Fruit fly (Drosophila melanogaster): ENCODE results near the gene sun.

The sun gene

dm6 chrX:15803764-15804563 is 45.1 kb downstream of the sun start, which contains the start of the genes PGRP-LE and sd:
Gene PGRP-LE, minus strand, starts transcription at chrX:15803880.
Gene sd, plus strand, starts transcription at chrX:15804370.
- TF ChIP-seq CG15336 (GFP tag; IDR thresholded peaks at IDR 0.05) (peak; percentile 29; the same call in 1 of the 2 replicates), achi (GFP tag; optimal IDR thresholded peaks at IDR 0.05) (peak; percentile 34), Smox (GFP tag; optimal IDR thresholded peaks at IDR 0.05) (peak; percentile 13), CG9139 (GFP tag; optimal IDR thresholded peaks at IDR 0.05) (peak; percentile 34), svp (GFP tag) (peak; percentile 53), topi (GFP tag; optimal IDR thresholded peaks at IDR 0.05) (no peak), fd85E (GFP tag; optimal IDR thresholded peaks at IDR 0.05) (no peak), salr (GFP tag; optimal IDR thresholded peaks at IDR 0.05) (no peak), OdsH (GFP tag; optimal IDR thresholded peaks at IDR 0.05) (peak; percentile 11), Sox102F (GFP tag; optimal IDR thresholded peaks at IDR 0.05) (peak; percentile 40), spab (GFP tag; optimal IDR thresholded peaks at IDR 0.05) (no peak), CG6854 (GFP tag; optimal IDR thresholded peaks at IDR 0.05) (peak; percentile 56), CG10631 (GFP tag; optimal IDR thresholded peaks at IDR 0.05) (no peak), CG11294 (GFP tag; IDR thresholded peaks at IDR 0.05) (no peak), Blimp-1 (GFP tag; optimal IDR thresholded peaks at IDR 0.05) (peak; percentile 22), Eip78C (GFP tag) (peak; percentile 71), CG8119 (GFP tag; IDR thresholded peaks at IDR 0.05) (0 out of 3 replicates have a peak, but pooled peaks have one; percentile 14), CG6163 (GFP tag; IDR thresholded peaks at IDR 0.05) (peak; percentile 29; the same call in 1 of the 3 replicates), CG6276 (GFP tag; optimal IDR thresholded peaks at IDR 0.05) (peak; percentile 30)

- TF ChIP-seq Sox15 (GFP tag; optimal IDR thresholded peaks at IDR 0.05) = no peak
- TF ChIP-seq dsx (GFP tag; optimal IDR thresholded peaks at IDR 0.05; ENCODE audit: poor library complexity, severe bottlenecking) = peak; percentile 23
- peak; percentile 20 for TF ChIP-seq Ets96B (tag; optimal IDR thresholded peaks at IDR 0.05)
- TF ChIP-seq CG8119 (GFP tag; IDR thresholded peaks at IDR 0.05) = no peak
- TF ChIP-seq Eip75B (GFP tag; optimal IDR thresholded peaks at IDR 0.05) = no peak
- TF ChIP-seq eg (GFP tag; IDR thresholded peaks at IDR 0.05) = peak; percentile 21; the same call in 1 of the 3 replicates
- peak; percentile 68 for TF ChIP-seq svp (GFP tag)
- TF ChIP-seq CG10631 (GFP tag; optimal IDR thresholded peaks at IDR 0.05) = peak; percentile 46
- TF ChIP-seq CG11294 (GFP tag; IDR thresholded peaks at IDR 0.05) = no peak
- TF ChIP-seq cyc (GFP tag; optimal IDR thresholded peaks at IDR 0.05) = no peak
- no peak for TF ChIP-seq pdm3 (GFP tag; optimal IDR thresholded peaks at IDR 0.05)
- peak; percentile 9 for TF ChIP-seq lz (GFP tag; optimal IDR thresholded peaks at IDR 0.05)
- no peak for TF ChIP-seq CG11762 (GFP tag; optimal IDR thresholded peaks at IDR 0.05; ENCODE audit: insufficient read depth)
- no peak for TF ChIP-seq CG1621 (tag; optimal IDR thresholded peaks at IDR 0.05)
- TF ChIP-seq CG9139 (GFP tag; optimal IDR thresholded peaks at IDR 0.05) = no peak
- no peak for TF ChIP-seq dac (GFP tag; optimal IDR thresholded peaks at IDR 0.05)
- TF ChIP-seq Eip78C (GFP tag) = peak; percentile 12
- TF ChIP-seq spab (GFP tag; optimal IDR thresholded peaks at IDR 0.05) = no peak
- TF ChIP-seq CG10669 (GFP tag; optimal IDR thresholded peaks at IDR 0.05) = no peak
- no peak for TF ChIP-seq salr (GFP tag; optimal IDR thresholded peaks at IDR 0.05)
- TF ChIP-seq CG7368 (GFP tag; optimal IDR thresholded peaks at IDR 0.05) = no peak
- TF ChIP-seq Hr4 (GFP tag; optimal IDR thresholded peaks at IDR 0.05) = no peak
- TF ChIP-seq CG6808 (GFP tag; optimal IDR thresholded peaks at IDR 0.05) = no peak
- peak; percentile 53 for TF ChIP-seq CG32006 (GFP tag; optimal IDR thresholded peaks at IDR 0.05)
- TF ChIP-seq CG3032 (tag; optimal IDR thresholded peaks at IDR 0.05) = peak; percentile 28
- no peak for TF ChIP-seq fkh (GFP tag; optimal IDR thresholded peaks at IDR 0.05)
- no peak for TF ChIP-seq Lpt (GFP tag; optimal IDR thresholded peaks at IDR 0.05)
- no peak for TF ChIP-seq Smox (GFP tag; optimal IDR thresholded peaks at IDR 0.05)
- no peak for TF ChIP-seq Sox102F (GFP tag; optimal IDR thresholded peaks at IDR 0.05)
- peak; percentile 23 for TF ChIP-seq OdsH (GFP tag; optimal IDR thresholded peaks at IDR 0.05)
- no peak for TF ChIP-seq Hr38 (GFP tag; optimal IDR thresholded peaks at IDR 0.05)
- TF ChIP-seq net (GFP tag; optimal IDR thresholded peaks at IDR 0.05) = no peak
- TF ChIP-seq CG4318 (GFP tag; optimal IDR thresholded peaks at IDR 0.05) = no peak
- no peak for TF ChIP-seq CG11902 (GFP tag; optimal IDR thresholded peaks at IDR 0.05)
- no peak for TF ChIP-seq fd85E (GFP tag; optimal IDR thresholded peaks at IDR 0.05)
- peak; percentile 47 for TF ChIP-seq esn (GFP tag; optimal IDR thresholded peaks at IDR 0.05)
- peak; percentile 21 for TF ChIP-seq Sox14 (GFP tag; optimal IDR thresholded peaks at IDR 0.05)
- TF ChIP-seq CG31627 (GFP tag; optimal IDR thresholded peaks at IDR 0.05) = peak; percentile 13
These were observed 46.0 kb downstream of the sun start for dm6 chrX:15802880-15803650.

Measured in whole organism, prepupa.